Worm (Caenorhabditis elegans) whole organism, young adult: Measurements from ENCODE around the gene T03E6.8.

Experiments
- B0336.3 ChIP-seq: fragments of 200-800 bp; sonication (Bioruptor generic); IDR thresholded peaks from 2 replicates; pipeline ENCODE4 v1.3.6; 2022; ENCODE audit warnings: missing genetic modification characterization, missing compliant biosample characterization
- F10E7.11 ChIP-seq: sonication (generic microtip); optimal IDR thresholded peaks from 2 replicates; lab custom pipeline; 2017; ENCODE audit warnings: mild to moderate bottlenecking, missing genetic modification characterization, moderate library complexity, missing compliant biosample characterization
- F23B12.7 ChIP-seq: sonication (generic microtip); optimal IDR thresholded peaks from 2 replicates; lab custom pipeline; 2017; ENCODE audit warnings: missing genetic modification characterization, mild to moderate bottlenecking, missing compliant biosample characterization, antibody characterized with exemption, moderate library complexity; ENCODE audit not compliant: insufficient read depth
- F37B4.10 ChIP-seq: fragments of 200-800 bp; sonication (Bioruptor generic); IDR thresholded peaks from 2 replicates; pipeline ENCODE4 v1.3.6; 2022; ENCODE audit warnings: missing genetic modification characterization, missing compliant biosample characterization
- F39B2.1 ChIP-seq: fragments of 200-800 bp; sonication (Bioruptor generic); IDR thresholded peaks from 2 replicates; pipeline ENCODE4 v1.3.6; 2022; ENCODE audit warnings: missing genetic modification reagents, missing genetic modification characterization, missing compliant biosample characterization
- F55B11.4 ChIP-seq: sonication (generic microtip); optimal IDR thresholded peaks from 2 replicates; lab custom pipeline; 2016; ENCODE audit warnings: missing compliant biosample characterization, missing genetic modification characterization, borderline replicate concordance; ENCODE audit not compliant: insufficient read depth
- T07F8.4 ChIP-seq: sonication (generic microtip); optimal IDR thresholded peaks from 2 replicates; lab custom pipeline; 2016; ENCODE audit warnings: mild to moderate bottlenecking, missing genetic modification characterization, moderate library complexity, missing compliant biosample characterization
- Y95B8A.8 ChIP-seq: fragments of 200-800 bp; sonication (Bioruptor generic); IDR thresholded peaks from 2 replicates; pipeline ENCODE4 v1.3.6; 2022; ENCODE audit warnings: missing genetic modification reagents, missing genetic modification characterization, missing compliant biosample characterization
- ZK185.1 ChIP-seq: sonication (generic microtip); optimal IDR thresholded peaks from 2 replicates; lab custom pipeline; 2016; ENCODE audit warnings: mild to moderate bottlenecking, missing genetic modification characterization, missing compliant biosample characterization; ENCODE audit not compliant: poor library complexity, severe bottlenecking
- attf-5 ChIP-seq: fragments of 200-800 bp; sonication (Bioruptor generic); optimal IDR thresholded peaks from 2 replicates; lab custom pipeline; 2018; ENCODE audit warnings: mild to moderate bottlenecking, missing genetic modification characterization, missing compliant biosample characterization
- attf-6 ChIP-seq: fragments of 200-800 bp; sonication (Bioruptor generic); IDR thresholded peaks from 2 replicates; pipeline ENCODE4 v1.3.6; 2022; ENCODE audit warnings: missing genetic modification reagents, missing genetic modification characterization, missing compliant biosample characterization
- bed-1 ChIP-seq: fragments of 200-800 bp; sonication (Bioruptor generic); IDR thresholded peaks from 2 replicates; pipeline ENCODE4 v1.3.6; 2022; ENCODE audit warnings: missing genetic modification reagents, missing genetic modification characterization, missing compliant biosample characterization
- ceh-100 ChIP-seq: fragments of 200-800 bp; sonication (Bioruptor generic); IDR thresholded peaks from 2 replicates; pipeline ENCODE4 v1.3.6; 2022; ENCODE audit warnings: missing genetic modification reagents, missing genetic modification characterization, missing compliant biosample characterization
- ceh-40 ChIP-seq: fragments of 200-800 bp; sonication (Bioruptor generic); IDR thresholded peaks from 2 replicates; pipeline ENCODE4 v1.3.6; 2022; ENCODE audit warnings: missing genetic modification characterization, missing compliant biosample characterization
- chd-7 ChIP-seq: sonication (generic microtip); optimal IDR thresholded peaks from 2 replicates; lab custom pipeline; 2016; ENCODE audit warnings: mild to moderate bottlenecking, missing genetic modification characterization, moderate library complexity, missing compliant biosample characterization
- efl-1 ChIP-seq: fragments of 150-350 bp; optimal IDR thresholded peaks from 2 replicates; lab custom pipeline; 2014; ENCODE audit warnings: missing biosample characterization, missing genetic modification reagents, missing genetic modification characterization
- egl-44 ChIP-seq: fragments of 200-800 bp; sonication (Bioruptor generic); IDR thresholded peaks from 2 replicates; pipeline ENCODE4 v1.3.6; 2022; ENCODE audit warnings: missing genetic modification reagents, missing genetic modification characterization, missing compliant biosample characterization
- gei-17 ChIP-seq: fragments of 200-800 bp; sonication (Bioruptor generic); optimal IDR thresholded peaks from 2 replicates; lab custom pipeline; 2018; ENCODE audit warnings: mild to moderate bottlenecking, missing genetic modification characterization, missing compliant biosample characterization
- him-1 ChIP-seq: sonication (generic microtip); optimal IDR thresholded peaks from 2 replicates; lab custom pipeline; 2016; ENCODE audit warnings: missing genotype, missing genetic modification reagents, missing genetic modification characterization, missing compliant biosample characterization
- hlh-12 ChIP-seq: sonication (generic microtip); optimal IDR thresholded peaks from 2 replicates; lab custom pipeline; 2016; ENCODE audit warnings: missing genetic modification characterization, missing compliant biosample characterization
- let-607 ChIP-seq, 2 experiments: fragments of 200-800 bp in 1 of 2; sonication (Bioruptor generic) in 1 of 2; sonication (generic microtip) in 1 of 2; optimal IDR thresholded peaks; 2 replicates each; lab custom pipeline; 2016 to 2018; ENCODE audit warnings: mild to moderate bottlenecking in 2 of 2, missing compliant biosample characterization in 2 of 2, missing genetic modification characterization in 2 of 2, moderate library complexity in 2 of 2, missing genotype in 1 of 2
- lin-54 ChIP-seq: fragments of 200-800 bp; sonication (Bioruptor generic); optimal IDR thresholded peaks from 2 replicates; lab custom pipeline; 2018; ENCODE audit warnings: mild to moderate bottlenecking, missing genetic modification characterization, missing compliant biosample characterization
- lsl-1 ChIP-seq: fragments of 200-800 bp; sonication (Bioruptor generic); optimal IDR thresholded peaks from 2 replicates; lab custom pipeline; 2018; ENCODE audit warnings: mild to moderate bottlenecking, missing genetic modification characterization, moderate library complexity, missing compliant biosample characterization
- lsy-27 ChIP-seq: sonication (generic microtip); optimal IDR thresholded peaks from 2 replicates; lab custom pipeline; 2017; ENCODE audit warnings: missing genetic modification characterization, mild to moderate bottlenecking, missing compliant biosample characterization, antibody characterized with exemption, missing genotype, borderline replicate concordance; ENCODE audit not compliant: insufficient read depth
- nhr-179 ChIP-seq: sonication (generic microtip); optimal IDR thresholded peaks from 2 replicates; lab custom pipeline; 2016; ENCODE audit warnings: mild to moderate bottlenecking, missing genetic modification characterization, missing compliant biosample characterization
- nhr-27 ChIP-seq: fragments of 200-800 bp; sonication (Bioruptor generic); optimal IDR thresholded peaks from 2 replicates; lab custom pipeline; 2018; ENCODE audit warnings: mild to moderate bottlenecking, missing genetic modification characterization, moderate library complexity, missing compliant biosample characterization
- pbrm-1 ChIP-seq: fragments of 200-800 bp; sonication (Bioruptor generic); IDR thresholded peaks from 2 replicates; pipeline ENCODE4 v1.3.6; 2022; ENCODE audit warnings: missing genetic modification reagents, missing genetic modification characterization, missing compliant biosample characterization
- pha-4 ChIP-seq: fragments of 150-350 bp; sonication (generic microtip); optimal IDR thresholded peaks from 2 replicates; lab custom pipeline; 2014; ENCODE audit warnings: missing biosample characterization, missing genetic modification reagents, missing genetic modification characterization
- rec-8 ChIP-seq, 2 experiments: sonication (generic microtip); optimal IDR thresholded peaks; 2 replicates each; lab custom pipeline; 2016; ENCODE audit warnings: mild to moderate bottlenecking in 2 of 2, missing genetic modification characterization in 2 of 2, missing genetic modification reagents in 2 of 2, missing genotype in 2 of 2, missing biosample characterization in 1 of 2, missing compliant biosample characterization in 1 of 2, moderate library complexity in 1 of 2
- rpc-1 ChIP-seq, 2 experiments: fragments of 150-350 bp in 1 of 2; sonication (generic microtip) in 1 of 2; optimal IDR thresholded peaks; 2 replicates each; lab custom pipeline; 2014 to 2018; ENCODE audit warnings: missing biosample characterization in 1 of 2, missing genetic modification characterization in 1 of 2, missing genetic modification reagents in 1 of 2, missing genotype in 1 of 2
- snpc-4 ChIP-seq, 5 experiments: fragments of 150-350 bp in 1 of 5; sonication (generic microtip) in 4 of 5; optimal IDR thresholded peaks; 2 replicates each; lab custom pipeline; 2014 to 2018; ENCODE audit warnings: missing genetic modification characterization in 5 of 5, missing biosample characterization in 3 of 5, antibody characterized with exemption in 2 of 5, mild to moderate bottlenecking in 2 of 5, missing compliant biosample characterization in 2 of 5, missing genotype in 2 of 5, moderate library complexity in 2 of 5, missing genetic modification reagents in 1 of 5
- somi-1 ChIP-seq: fragments of 200-800 bp; sonication (Bioruptor generic); optimal IDR thresholded peaks from 2 replicates; lab custom pipeline; 2018; ENCODE audit warnings: mild to moderate bottlenecking, missing genetic modification characterization, missing compliant biosample characterization
- tbx-9 ChIP-seq: sonication (generic microtip); optimal IDR thresholded peaks from 2 replicates; lab custom pipeline; 2016; ENCODE audit warnings: borderline replicate concordance, missing genetic modification characterization, inconsistent platforms, missing compliant biosample characterization
- unc-130 ChIP-seq: sonication (generic microtip); optimal IDR thresholded peaks from 2 replicates; lab custom pipeline; 2016; ENCODE audit warnings: missing genetic modification reagents, missing genetic modification characterization, missing compliant biosample characterization
- zim-3 ChIP-seq: sonication (generic microtip); optimal IDR thresholded peaks from 2 replicates; lab custom pipeline; 2017; ENCODE audit warnings: mild to moderate bottlenecking, missing genetic modification characterization, moderate library complexity, missing compliant biosample characterization
- ztf-18 ChIP-seq: sonication (generic microtip); optimal IDR thresholded peaks from 2 replicates; lab custom pipeline; 2016; ENCODE audit warnings: missing genotype, mild to moderate bottlenecking, missing genetic modification characterization, missing compliant biosample characterization
- ztf-25 ChIP-seq: fragments of 200-800 bp; sonication (Bioruptor generic); IDR thresholded peaks from 2 replicates; pipeline ENCODE4 v1.3.6; 2022; ENCODE audit warnings: missing genetic modification reagents, missing genetic modification characterization, missing compliant biosample characterization
- ztf-26 ChIP-seq: sonication (generic microtip); optimal IDR thresholded peaks from 2 replicates; lab custom pipeline; 2017; ENCODE audit warnings: missing genetic modification characterization, missing compliant biosample characterization
- ztf-3 ChIP-seq: fragments of 200-800 bp; sonication (Bioruptor generic); optimal IDR thresholded peaks from 2 replicates; lab custom pipeline; 2018; ENCODE audit warnings: mild to moderate bottlenecking, missing genetic modification characterization, missing compliant biosample characterization

Gene T03E6.8

DNA sequence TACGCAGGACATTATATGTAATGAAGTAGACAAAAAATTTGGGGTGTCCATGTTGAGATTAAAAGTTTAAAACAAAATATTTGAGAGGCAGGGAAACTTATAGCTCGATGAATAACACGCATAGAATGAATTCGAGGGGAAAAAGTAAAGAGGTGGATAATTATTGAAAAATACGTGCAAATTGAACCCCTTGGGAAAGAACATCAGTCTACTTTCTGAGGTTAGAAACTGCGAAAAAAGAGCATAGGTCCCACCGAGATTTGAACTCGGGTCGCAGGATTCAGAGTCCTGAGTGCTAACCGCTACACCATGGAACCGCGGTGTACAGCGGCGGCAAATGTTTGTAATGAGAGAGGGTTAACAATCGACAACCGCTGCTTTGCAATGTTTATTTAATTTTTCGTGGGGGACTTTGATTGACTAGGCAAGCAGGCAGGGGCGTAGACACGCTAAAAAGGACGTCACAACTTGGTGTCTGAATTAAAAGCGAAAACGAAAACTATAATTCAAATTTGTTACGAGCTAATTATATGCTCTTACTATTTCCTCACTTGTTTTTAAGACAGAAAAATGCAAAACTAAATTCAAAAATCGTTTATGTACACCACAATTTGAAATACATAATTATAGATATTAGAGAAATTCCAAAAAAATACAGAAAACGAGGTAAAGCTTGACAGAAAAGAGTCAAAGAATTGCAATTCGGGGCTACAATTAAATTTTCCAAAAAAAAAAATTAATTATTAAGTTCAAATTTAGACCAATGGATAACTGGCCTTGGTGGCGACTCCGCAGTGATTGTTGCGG lies 10.8 kb downstream of the T03E6.8 start, which contains the start of gene srh-269 (continued):
- TF ChIP-seq B0336.3 (GFP tag; lab: Robert Waterston, UW): peak; percentile 92
- no peak for TF ChIP-seq F23B12.7 (tag; lab: Kevin White, UChicago)
- peak; percentile 51 for TF ChIP-seq gei-17 (GFP tag; lab: Kevin White, UChicago)
- peak; percentile 57 to 68 for TF ChIP-seq let-607 (tag; optimal IDR thresholded peaks at IDR 0.05; lab: Kevin White, UChicago)
- TF ChIP-seq F55B11.4: no peak
- no peak for TF ChIP-seq efl-1 (GFP tag; lab: Kevin White, UChicago)
- peak; percentile 87 for TF ChIP-seq him-1 (tag; lab: Kevin White, UChicago)
- no peak for TF ChIP-seq ceh-40 (GFP tag; lab: Robert Waterston, UW)
- peak; percentile 68 for TF ChIP-seq unc-130 (GFP tag; lab: Kevin White, UChicago)
- TF ChIP-seq tbx-9 (tag; lab: Kevin White, UChicago): peak; percentile 46
- TF ChIP-seq pha-4 (tag; lab: Kevin White, UChicago): no peak
- peak; percentile 80 for TF ChIP-seq lsy-27 (tag; lab: Kevin White, UChicago)
- no peak for TF ChIP-seq nhr-27 (tag; lab: Kevin White, UChicago)
- peak; percentile 20 for TF ChIP-seq lsl-1 (GFP tag; lab: Kevin White, UChicago)
- TF ChIP-seq ztf-18 (tag; lab: Kevin White, UChicago): peak; percentile 63
- TF ChIP-seq attf-5 (GFP tag; lab: Kevin White, UChicago): peak; percentile 53
- TF ChIP-seq ceh-100: peak; percentile 75
- peak; percentile 81 for TF ChIP-seq ztf-26
- peak; percentile 90 for TF ChIP-seq ztf-25
- TF ChIP-seq hlh-12 (tag; lab: Kevin White, UChicago): peak; percentile 27
- peak; percentile 51 for TF ChIP-seq snpc-4 (GFP tag; optimal IDR thresholded peaks at IDR 0.05; lab: Kevin White, UChicago)
- peak; percentile 30 to 86 (median 58) for TF ChIP-seq snpc-4 (tag; optimal IDR thresholded peaks at IDR 0.05; lab: Kevin White, UChicago)
- peak; percentile 74 for TF ChIP-seq somi-1 (GFP tag; lab: Kevin White, UChicago)
- no peak for TF ChIP-seq F39B2.1 (GFP tag; lab: Robert Waterston, UW)
- peak; percentile 89 for TF ChIP-seq attf-6 (GFP tag; lab: Robert Waterston, UW)
- TF ChIP-seq Y95B8A.8 (GFP tag; lab: Robert Waterston, UW): peak; percentile 79
- TF ChIP-seq F37B4.10 (GFP tag; lab: Robert Waterston, UW): 0 out of 2 replicates have a peak, but pooled peaks have one; percentile 22
- no peak for TF ChIP-seq nhr-179 (tag; lab: Kevin White, UChicago)
- TF ChIP-seq zim-3 (tag; lab: Kevin White, UChicago): peak; percentile 86
- TF ChIP-seq egl-44 (GFP tag; lab: Robert Waterston, UW): peak; percentile 92
- peak; percentile 86 for TF ChIP-seq pbrm-1 (GFP tag; lab: Robert Waterston, UW)
- TF ChIP-seq T07F8.4 (tag; lab: Kevin White, UChicago): peak; percentile 78
- TF ChIP-seq bed-1 (GFP tag; lab: Robert Waterston, UW): no peak
- TF ChIP-seq F10E7.11 (tag; lab: Kevin White, UChicago): peak; percentile 85
- TF ChIP-seq rpc-1 (optimal IDR thresholded peaks at IDR 0.05; lab: Kevin White, UChicago): peak; percentile 82
- TF ChIP-seq rpc-1 (tag; optimal IDR thresholded peaks at IDR 0.05; lab: Kevin White, UChicago): peak; percentile 97
- peak; percentile 77 for TF ChIP-seq lin-54 (GFP tag; lab: Kevin White, UChicago)
- TF ChIP-seq chd-7 (tag; lab: Kevin White, UChicago): peak; percentile 93
- TF ChIP-seq ztf-3 (GFP tag; lab: Kevin White, UChicago): no peak
- peak in 1 of 2 experiments; percentile 39 for TF ChIP-seq rec-8 (tag; optimal IDR thresholded peaks at IDR 0.05; lab: Kevin White, UChicago)
- peak; percentile 74 for TF ChIP-seq ZK185.1 (tag; lab: Kevin White, UChicago)
